Fruit fly (Drosophila melanogaster) whole organism, adult: ENCODE measurements around the gene Jhbp5.

ENCODE experiments used
- CG11617 ChIP-seq: fragments of 200-800 bp; sonication (Bioruptor generic); optimal IDR thresholded peaks from 2 replicates; lab custom pipeline; 2017; ENCODE audit warnings: mild to moderate bottlenecking, missing biosample characterization, missing genetic modification reagents, missing genetic modification characterization
- CG14711 ChIP-seq: fragments of 200-800 bp; sonication (Bioruptor generic); optimal IDR thresholded peaks from 2 replicates; lab custom pipeline; 2018; ENCODE audit warnings: missing biosample characterization, mild to moderate bottlenecking, missing genetic modification characterization, moderate library complexity
- CG1620 ChIP-seq: fragments of 200-800 bp; sonication (Bioruptor generic); optimal IDR thresholded peaks from 2 replicates; lab custom pipeline; 2016; ENCODE audit warnings: missing biosample characterization, missing genetic modification characterization
- CG33017 ChIP-seq: fragments of 200-800 bp; sonication (Bioruptor generic); optimal IDR thresholded peaks from 2 replicates; lab custom pipeline; 2018; ENCODE audit warnings: missing biosample characterization, mild to moderate bottlenecking, missing genetic modification characterization, moderate library complexity
- CG7045 ChIP-seq: fragments of 200-800 bp; sonication (Bioruptor generic); optimal IDR thresholded peaks from 2 replicates; lab custom pipeline; 2017; ENCODE audit warnings: missing biosample characterization, mild to moderate bottlenecking, missing genetic modification characterization
- CG7101 ChIP-seq: fragments of 200-800 bp; sonication (Bioruptor generic); optimal IDR thresholded peaks from 2 replicates; lab custom pipeline; 2018; ENCODE audit warnings: missing biosample characterization, mild to moderate bottlenecking, missing genetic modification characterization, moderate library complexity
- Clk ChIP-seq: fragments of 200-800 bp; sonication (Bioruptor generic); optimal IDR thresholded peaks from 2 replicates; lab custom pipeline; 2017; ENCODE audit warnings: missing biosample characterization, missing genetic modification characterization
- Crg-1 ChIP-seq: fragments of 200-800 bp; sonication (Bioruptor generic); optimal IDR thresholded peaks from 2 replicates; lab custom pipeline; 2016; ENCODE audit warnings: missing biosample characterization, missing genetic modification characterization
- Hr96 ChIP-seq: fragments of 200-800 bp; sonication (Bioruptor generic); optimal IDR thresholded peaks from 2 replicates; lab custom pipeline; 2016; ENCODE audit warnings: missing biosample characterization, missing genetic modification characterization
- Mnt ChIP-seq: fragments of 200-800 bp; sonication (Bioruptor generic); optimal IDR thresholded peaks from 2 replicates; lab custom pipeline; 2016; ENCODE audit warnings: missing biosample characterization, mild to moderate bottlenecking, missing genetic modification characterization
- bab1 ChIP-seq: fragments of 200-800 bp; sonication (Bioruptor generic); optimal IDR thresholded peaks from 3 replicates; lab custom pipeline; 2019; ENCODE audit warnings: missing biosample characterization, mild to moderate bottlenecking, missing genetic modification characterization, moderate library complexity
- cic ChIP-seq: fragments of 200-800 bp; sonication (Bioruptor generic); optimal IDR thresholded peaks from 2 replicates; lab custom pipeline; 2017; ENCODE audit warnings: missing biosample characterization, mild to moderate bottlenecking, missing genetic modification characterization, moderate library complexity
- cnc ChIP-seq, 2 experiments: fragments of >200 bp; optimal IDR thresholded peaks; 2 replicates each; lab custom pipeline; 2017
- kay ChIP-seq: fragments of 200-800 bp; sonication (Bioruptor generic); peaks from one replicate; lab custom pipeline; 2016; ENCODE audit warnings: missing biosample characterization, missing genetic modification characterization, borderline replicate concordance
- ovo ChIP-seq: fragments of 200-800 bp; sonication (Bioruptor generic); optimal IDR thresholded peaks from 2 replicates; lab custom pipeline; 2016; ENCODE audit warnings: missing biosample characterization, missing genetic modification characterization
- pad ChIP-seq: fragments of 200-800 bp; sonication (Bioruptor generic); optimal IDR thresholded peaks from 3 replicates; lab custom pipeline; 2017; ENCODE audit warnings: missing biosample characterization, missing genetic modification characterization, mild to moderate bottlenecking, moderate library complexity, missing genetic modification reagents
- tj ChIP-seq: fragments of 200-800 bp; sonication (Bioruptor generic); optimal IDR thresholded peaks from 3 replicates; lab custom pipeline; 2017; ENCODE audit warnings: missing biosample characterization, mild to moderate bottlenecking, missing genetic modification characterization, moderate library complexity

The Jhbp5 gene

DNA sequence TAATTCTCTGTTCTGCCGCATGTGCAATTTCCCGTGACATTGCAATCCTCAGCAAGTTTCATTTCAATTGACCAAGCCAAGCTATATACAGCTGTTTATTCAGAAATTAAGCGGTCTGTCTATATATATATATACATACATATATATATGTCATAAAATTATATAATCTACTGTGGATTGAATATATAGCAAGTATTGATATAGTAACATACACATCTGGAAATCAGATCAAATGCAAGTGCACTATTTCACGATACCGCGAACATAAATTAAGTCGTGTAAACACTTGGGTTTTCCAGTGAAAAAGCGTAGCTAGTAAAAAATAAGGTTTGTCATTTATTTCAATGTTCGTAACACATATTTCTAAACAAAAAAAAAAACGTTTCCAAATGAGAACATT is at the start of gene Jhbp5:
TSS of gene Jhbp5 (minus strand) at position 101 of the 400 bp plus-strand sequence.
- TF ChIP-seq tj (GFP tag; lab: Kevin White, UChicago) (peak; percentile 72), CG14711 (no peak)

- TF ChIP-seq CG14711 (no peak), ovo (GFP tag; lab: Kevin White, UChicago) (peak; percentile 62), pad (GFP tag; lab: Kevin White, UChicago) (no peak), CG7045 (peak; percentile 24), Clk (GFP tag; lab: Kevin White, UChicago) (no peak), cic (GFP tag; lab: Kevin White, UChicago) (no peak), CG7101 (tag; lab: Kevin White, UChicago) (peak; percentile 9), bab1 (GFP tag; lab: Kevin White, UChicago) (no peak), Crg-1 (GFP tag; lab: Kevin White, UChicago) (peak; percentile 14), tj (GFP tag; lab: Kevin White, UChicago) (no peak)
Observed at dm6 chr3R:16094918-16095317, 49.0 kb upstream of the Jhbp5 start.

DNA sequence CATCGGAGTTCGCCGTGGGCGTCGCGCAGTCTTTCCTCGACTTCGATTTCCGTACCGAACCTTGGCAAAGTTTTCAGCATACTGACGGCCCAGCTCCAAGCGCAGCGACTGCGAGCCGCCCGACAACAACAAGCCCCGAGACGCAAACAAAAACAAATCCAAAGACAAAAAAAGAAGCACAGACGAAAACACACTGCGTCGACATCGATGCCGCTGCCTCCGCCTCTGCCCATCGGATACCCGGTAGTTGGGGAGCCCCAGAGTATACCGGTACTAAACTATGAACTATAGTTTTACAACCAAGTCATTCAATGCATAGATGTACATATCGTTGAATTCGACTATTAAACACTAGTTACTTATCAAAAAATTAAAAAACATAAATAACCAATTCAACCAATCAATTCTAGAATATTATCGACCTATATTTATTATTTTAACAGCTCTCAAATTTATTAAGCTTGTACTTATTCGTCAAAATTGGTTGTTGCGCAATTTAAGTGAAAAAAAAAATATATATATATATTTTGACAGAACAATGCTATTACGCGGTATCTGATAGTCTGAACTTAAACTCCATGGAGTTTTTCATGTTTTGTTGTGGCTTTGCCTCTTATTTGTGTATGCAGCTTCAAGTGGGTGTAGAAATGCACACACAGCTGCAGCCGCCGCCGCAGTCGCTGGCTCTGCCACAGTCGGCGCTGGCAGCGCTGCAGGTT is 48.2 kb upstream of the Jhbp5 start:
- TF ChIP-seq CG11617 (GFP tag; lab: Kevin White, UChicago) (no peak), CG7045 (peak; percentile 10), kay (GFP tag; lab: Kevin White, UChicago) (no peak), tj (GFP tag; lab: Kevin White, UChicago) (peak; percentile 19), bab1 (GFP tag; lab: Kevin White, UChicago) (peak; percentile 14), pad (GFP tag; lab: Kevin White, UChicago) (peak; percentile 16), cic (GFP tag; lab: Kevin White, UChicago) (no peak)

- TF ChIP-seq CG14711 (no peak), pad (GFP tag; lab: Kevin White, UChicago) (no peak), CG33017 (tag; lab: Kevin White, UChicago) (no peak), CG1620 (no peak), cnc (optimal IDR thresholded peaks at IDR 0.05; lab: Kevin White, UChicago) (no peak)
Observed at dm6 chr3R:16091910-16092627, 46.1 kb upstream of the Jhbp5 start.

dm6 chr3R:16083578-16083977 is 37.6 kb upstream of the Jhbp5 start, which contains the start of gene sxe2:
Gene sxe2 (plus strand): TSS chr3R:16083878.
- TF ChIP-seq bab1 (GFP tag; lab: Kevin White, UChicago) = no peak
- TF ChIP-seq Clk (GFP tag; lab: Kevin White, UChicago) = no peak
- no peak for TF ChIP-seq kay (GFP tag; lab: Kevin White, UChicago)
- no peak for TF ChIP-seq CG1620
- TF ChIP-seq tj (GFP tag; lab: Kevin White, UChicago) = no peak
- TF ChIP-seq Mnt = no peak

dm6 chr3R:16082384-16082783 is 36.5 kb upstream of the Jhbp5 start:
- TF ChIP-seq CG7045 (no peak), Mnt (no peak), CG1620 (no peak), Clk (GFP tag; lab: Kevin White, UChicago) (no peak), cic (GFP tag; lab: Kevin White, UChicago) (no peak), Crg-1 (GFP tag; lab: Kevin White, UChicago) (no peak), tj (GFP tag; lab: Kevin White, UChicago) (no peak), CG14711 (no peak), Hr96 (GFP tag; lab: Kevin White, UChicago) (no peak), CG7101 (tag; lab: Kevin White, UChicago) (no peak), pad (GFP tag; lab: Kevin White, UChicago) (no peak)

DNA sequence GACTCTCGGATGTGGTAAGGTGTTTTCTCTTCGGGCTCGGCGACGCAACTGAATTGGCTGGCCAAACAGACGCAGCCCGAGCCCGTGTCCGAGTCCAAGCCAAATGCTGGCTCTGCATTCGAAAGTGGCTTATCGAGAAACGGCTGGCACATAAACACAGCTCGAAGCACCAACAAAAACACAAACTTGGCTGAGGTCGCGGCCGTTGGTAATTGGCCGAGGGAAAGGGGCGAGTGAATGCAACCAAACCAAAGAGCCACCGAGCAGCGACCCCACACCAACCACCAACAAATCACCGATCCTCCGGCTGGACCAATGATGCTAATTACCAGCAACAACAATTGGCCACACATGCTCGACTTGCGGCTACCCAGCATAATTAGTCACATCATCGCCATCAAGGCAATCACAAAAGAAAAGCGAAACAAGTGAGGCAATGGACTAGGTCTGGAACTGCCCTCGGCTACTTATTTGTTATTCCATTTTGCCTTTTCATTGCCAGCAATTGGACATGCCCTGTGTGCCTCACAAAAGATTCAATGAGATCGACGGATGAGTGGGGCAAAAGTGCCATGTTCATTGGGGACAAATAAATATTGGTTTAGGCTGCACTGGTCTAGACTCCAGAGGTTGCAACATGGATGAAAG is 35.1 kb upstream of the Jhbp5 start, which contains the start of gene CG32855:
TSS of gene CG32855 (minus strand) at position 51 of the 648 bp plus-strand sequence.
- no peak for TF ChIP-seq CG14711
- TF ChIP-seq bab1 (GFP tag; lab: Kevin White, UChicago) = no peak
- no peak for TF ChIP-seq CG1620
- TF ChIP-seq Hr96 (GFP tag; lab: Kevin White, UChicago) = no peak
- TF ChIP-seq CG7101 (tag; lab: Kevin White, UChicago) = no peak
- no peak for TF ChIP-seq cic (GFP tag; lab: Kevin White, UChicago)
- TF ChIP-seq pad (GFP tag; lab: Kevin White, UChicago) = no peak
- no peak for TF ChIP-seq Crg-1 (GFP tag; lab: Kevin White, UChicago)
- no peak for TF ChIP-seq cnc (optimal IDR thresholded peaks at IDR 0.05; lab: Kevin White, UChicago)
- TF ChIP-seq CG33017 (tag; lab: Kevin White, UChicago) = no peak
- TF ChIP-seq Mnt = no peak
- no peak for TF ChIP-seq ovo (GFP tag; lab: Kevin White, UChicago)
